Worm (Caenorhabditis elegans): Measurements from ENCODE around the gene C08B6.8.
A peak's percentile ranks its signal among the peaks of the same experiment; 100 is the strongest.

ce11 chrV:10087103-10087502, 47.3 kb upstream of the C08B6.8 start, which contains the start of gene R04B5.5:
- no peak for TF ChIP-seq ets-4 (GFP tag; optimal IDR thresholded peaks at IDR 0.05)
- TF ChIP-seq unc-62 (GFP tag; optimal IDR thresholded peaks at IDR 0.05) = no peak
- TF ChIP-seq dpl-1 (GFP tag; optimal IDR thresholded peaks at IDR 0.05) = no peak
- TF ChIP-seq sea-2 (GFP tag; IDR thresholded peaks at IDR 0.05) = no peak
- TF ChIP-seq ama-1 (optimal IDR thresholded peaks at IDR 0.05) = no peak
- no peak for TF ChIP-seq ama-1 (GFP tag; optimal IDR thresholded peaks at IDR 0.05)
- TF ChIP-seq tbp1 (GFP tag; optimal IDR thresholded peaks at IDR 0.05) = no peak
- no peak for TF ChIP-seq attf-6 (GFP tag; IDR thresholded peaks at IDR 0.05)
- TF ChIP-seq nhr-80 (tag; optimal IDR thresholded peaks at IDR 0.05) = peak; percentile 58
- no peak for TF ChIP-seq F49E8.2 (tag; optimal IDR thresholded peaks at IDR 0.05; ENCODE audit: insufficient read depth)
- no peak for TF ChIP-seq dpff-1 (tag; optimal IDR thresholded peaks at IDR 0.05)

Data from whole organism, young adult.